Worm (Caenorhabditis elegans): Measurements from ENCODE around the gene C09E7.8.

- TF ChIP-seq nhr-12 (tag; optimal IDR thresholded peaks at IDR 0.05), result no peak
- no peak for TF ChIP-seq elt-1 (tag; optimal IDR thresholded peaks at IDR 0.05; ENCODE audit: borderline replicate concordance, insufficient read depth)
- TF ChIP-seq mep-1 (tag; optimal IDR thresholded peaks at IDR 0.05), result no peak
- TF ChIP-seq unc-62 (GFP tag; optimal IDR thresholded peaks at IDR 0.05), result no peak
- no peak for TF ChIP-seq nhr-76 (tag; optimal IDR thresholded peaks at IDR 0.05)
- TF ChIP-seq nhr-237 (tag; optimal IDR thresholded peaks at IDR 0.05), result no peak
- TF ChIP-seq lsy-2 (tag; optimal IDR thresholded peaks at IDR 0.05), result no peak
Observed at ce11 chrIII:6507832-6508231, 50.6 kb downstream of the C09E7.8 start, which contains the start of gene F23F12.12.
